Worm (Caenorhabditis elegans) whole organism, L2 larva: Measurements from ENCODE around the gene F01D5.7.

Source experiments
- nhr-11 ChIP-seq: fragments of 150-350 bp; optimal IDR thresholded peaks from 2 replicates; lab custom pipeline; 2014; ENCODE audit warnings: missing biosample characterization, missing genetic modification characterization
- zag-1 ChIP-seq: fragments of 150-350 bp; optimal IDR thresholded peaks from 2 replicates; lab custom pipeline; 2014; ENCODE audit warnings: missing biosample characterization, missing genetic modification characterization
- ztf-11 ChIP-seq: sonication (generic microtip); optimal IDR thresholded peaks from 2 replicates; lab custom pipeline; 2017; ENCODE audit warnings: missing biosample characterization, missing genetic modification characterization

DNA sequence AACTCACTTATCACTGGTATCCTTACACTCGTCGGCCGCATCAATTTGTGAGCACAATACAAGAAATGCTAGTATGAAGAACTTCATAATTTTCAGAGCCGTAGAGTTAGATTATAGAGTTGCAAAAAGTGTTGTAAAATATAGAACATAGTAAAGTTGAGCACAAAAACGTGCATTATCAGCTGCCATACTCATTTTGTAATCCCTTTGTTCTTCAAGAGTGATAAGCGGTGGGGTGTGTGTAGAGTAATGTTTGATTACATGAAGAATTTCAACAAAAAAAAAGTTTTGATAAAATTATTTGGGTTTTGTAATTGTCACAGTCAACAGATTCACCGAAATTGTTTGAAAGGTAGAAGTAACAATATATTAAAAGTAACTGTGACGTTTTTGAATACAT lies 25.5 kb upstream of the F01D5.7 start, which contains the start of the genes Y39G8B.13 and Y39G8B.10:
- no peak for TF ChIP-seq zag-1
- TF ChIP-seq ztf-11 (tag; lab: Kevin White, UChicago), result no peak
- TF ChIP-seq nhr-11 (tag; lab: Kevin White, UChicago), result no peak
